Worm (Caenorhabditis elegans) whole organism, young adult: ENCODE measurements around the gene F41G4.7.

Experiments
- B0019.2 ChIP-seq: fragments of 200-800 bp; sonication (Bioruptor generic); conservative IDR thresholded peaks from 2 replicates; pipeline ENCODE4 v1.3.6; 2022; ENCODE audit warnings: missing genetic modification reagents, missing genetic modification characterization, missing compliant biosample characterization
- B0261.1 ChIP-seq: sonication (generic microtip); optimal IDR thresholded peaks from 2 replicates; lab custom pipeline; 2016; ENCODE audit warnings: mild to moderate bottlenecking, missing genetic modification characterization, moderate library complexity, missing compliant biosample characterization
- F10E7.11 ChIP-seq: sonication (generic microtip); optimal IDR thresholded peaks from 2 replicates; lab custom pipeline; 2017; ENCODE audit warnings: mild to moderate bottlenecking, missing genetic modification characterization, moderate library complexity, missing compliant biosample characterization
- F37B4.10 ChIP-seq: fragments of 200-800 bp; sonication (Bioruptor generic); IDR thresholded peaks from 2 replicates; pipeline ENCODE4 v1.3.6; 2022; ENCODE audit warnings: missing genetic modification characterization, missing compliant biosample characterization
- F39B2.1 ChIP-seq: fragments of 200-800 bp; sonication (Bioruptor generic); IDR thresholded peaks from 2 replicates; pipeline ENCODE4 v1.3.6; 2022; ENCODE audit warnings: missing genetic modification reagents, missing genetic modification characterization, missing compliant biosample characterization
- F52B5.7 ChIP-seq: sonication (generic microtip); optimal IDR thresholded peaks from 2 replicates; lab custom pipeline; 2016; ENCODE audit warnings: mild to moderate bottlenecking, missing genetic modification characterization, missing compliant biosample characterization
- F55B11.4 ChIP-seq: sonication (generic microtip); optimal IDR thresholded peaks from 2 replicates; lab custom pipeline; 2016; ENCODE audit warnings: missing compliant biosample characterization, missing genetic modification characterization, borderline replicate concordance; ENCODE audit not compliant: insufficient read depth
- F57A8.1 ChIP-seq: fragments of 200-800 bp; sonication (Bioruptor generic); optimal IDR thresholded peaks from 2 replicates; lab custom pipeline; 2018; ENCODE audit warnings: mild to moderate bottlenecking, missing genetic modification characterization, moderate library complexity, missing compliant biosample characterization
- F57C9.4 ChIP-seq: sonication (generic microtip); optimal IDR thresholded peaks from 2 replicates; lab custom pipeline; 2017; ENCODE audit warnings: mild to moderate bottlenecking, missing genetic modification characterization, missing compliant biosample characterization
- K11D2.4 ChIP-seq: fragments of 200-800 bp; sonication (Bioruptor generic); IDR thresholded peaks from 2 replicates; pipeline ENCODE4 v1.3.6; 2022; ENCODE audit warnings: missing genetic modification reagents, missing genetic modification characterization, missing compliant biosample characterization
- Y53G8AR.9 ChIP-seq: fragments of 200-800 bp; sonication (Bioruptor generic); conservative IDR thresholded peaks from 2 replicates; pipeline ENCODE4 v1.3.6; 2022; ENCODE audit warnings: missing genetic modification reagents, missing genetic modification characterization, missing compliant biosample characterization
- Y67H2A.10 ChIP-seq: fragments of 200-800 bp; sonication (Bioruptor generic); conservative IDR thresholded peaks from 2 replicates; pipeline ENCODE4 v1.3.6; 2022; ENCODE audit warnings: missing genetic modification reagents, missing genetic modification characterization, missing compliant biosample characterization
- Y79H2A.3 ChIP-seq: fragments of 200-800 bp; sonication (Bioruptor generic); conservative IDR thresholded peaks from 2 replicates; pipeline ENCODE4 v1.3.6; 2022; ENCODE audit warnings: missing genetic modification reagents, missing genetic modification characterization, missing compliant biosample characterization
- akir-1 ChIP-seq: fragments of 200-800 bp; sonication (Bioruptor generic); optimal IDR thresholded peaks from 2 replicates; lab custom pipeline; 2018; ENCODE audit warnings: mild to moderate bottlenecking, missing genetic modification characterization, moderate library complexity, missing compliant biosample characterization
- ama-1 ChIP-seq, 3 experiments: fragments of 150-350 bp in 1 of 3; sonication (generic microtip) in 2 of 3; optimal IDR thresholded peaks; 2 replicates each; lab custom pipeline; 2014 to 2018; ENCODE audit warnings: missing biosample characterization in 2 of 3, missing genetic modification characterization in 2 of 3, missing genetic modification reagents in 2 of 3
- bed-1 ChIP-seq: fragments of 200-800 bp; sonication (Bioruptor generic); IDR thresholded peaks from 2 replicates; pipeline ENCODE4 v1.3.6; 2022; ENCODE audit warnings: missing genetic modification reagents, missing genetic modification characterization, missing compliant biosample characterization
- cebp-1 ChIP-seq, 2 experiments: fragments of 200-800 bp in 1 of 2; sonication (Bioruptor generic) in 1 of 2; sonication (generic microtip) in 1 of 2; IDR thresholded peaks in 1 of 2; optimal IDR thresholded peaks in 1 of 2; 2 replicates each; pipeline versions ENCODE4 v1.3.6 to Lab custom; 2017 to 2022; ENCODE audit warnings: missing compliant biosample characterization in 2 of 2, missing genetic modification characterization in 2 of 2, mild to moderate bottlenecking in 1 of 2, missing genetic modification reagents in 1 of 2, moderate library complexity in 1 of 2
- cebp-2 ChIP-seq: fragments of 200-800 bp; sonication (Bioruptor generic); IDR thresholded peaks from 2 replicates; pipeline ENCODE4 v1.3.6; 2022; ENCODE audit warnings: missing genetic modification characterization, missing compliant biosample characterization
- ceh-100 ChIP-seq: fragments of 200-800 bp; sonication (Bioruptor generic); IDR thresholded peaks from 2 replicates; pipeline ENCODE4 v1.3.6; 2022; ENCODE audit warnings: missing genetic modification reagents, missing genetic modification characterization, missing compliant biosample characterization
- die-1 ChIP-seq: sonication (generic microtip); optimal IDR thresholded peaks from 2 replicates; lab custom pipeline; 2016; ENCODE audit warnings: missing genotype, mild to moderate bottlenecking, missing genetic modification characterization, missing compliant biosample characterization
- egl-18 ChIP-seq: fragments of 200-800 bp; sonication (Bioruptor generic); IDR thresholded peaks from 2 replicates; pipeline ENCODE4 v1.3.6; 2022; ENCODE audit warnings: missing genetic modification reagents, missing genetic modification characterization, missing compliant biosample characterization
- egrh-3 ChIP-seq: fragments of 200-800 bp; sonication (Bioruptor generic); IDR thresholded peaks from 2 replicates; pipeline ENCODE4 v1.3.6; 2022; ENCODE audit warnings: missing genetic modification reagents, missing genetic modification characterization, missing compliant biosample characterization
- gei-17 ChIP-seq: fragments of 200-800 bp; sonication (Bioruptor generic); optimal IDR thresholded peaks from 2 replicates; lab custom pipeline; 2018; ENCODE audit warnings: mild to moderate bottlenecking, missing genetic modification characterization, missing compliant biosample characterization
- let-607 ChIP-seq, 2 experiments: fragments of 200-800 bp in 1 of 2; sonication (Bioruptor generic) in 1 of 2; sonication (generic microtip) in 1 of 2; optimal IDR thresholded peaks; 2 replicates each; lab custom pipeline; 2016 to 2018; ENCODE audit warnings: mild to moderate bottlenecking in 2 of 2, missing compliant biosample characterization in 2 of 2, missing genetic modification characterization in 2 of 2, moderate library complexity in 2 of 2, missing genotype in 1 of 2
- lin-35 ChIP-seq, 3 experiments: fragments of 150-350 bp in 2 of 3; sonication (generic microtip) in 1 of 3; optimal IDR thresholded peaks; 2 replicates each; lab custom pipeline; 2014 to 2018; ENCODE audit warnings: missing biosample characterization in 3 of 3, missing genetic modification characterization in 3 of 3, missing genetic modification reagents in 3 of 3
- mcd-1 ChIP-seq: fragments of 200-800 bp; sonication (Bioruptor generic); IDR thresholded peaks from 2 replicates; pipeline ENCODE4 v1.3.6; 2022; ENCODE audit warnings: missing genetic modification reagents, missing genetic modification characterization, missing compliant biosample characterization
- nfya-1 ChIP-seq: sonication (generic microtip); optimal IDR thresholded peaks from 2 replicates; lab custom pipeline; 2017; ENCODE audit warnings: antibody characterized with exemption, missing compliant biosample characterization, missing genetic modification characterization, borderline replicate concordance; ENCODE audit not compliant: insufficient read depth
- nhr-27 ChIP-seq: fragments of 200-800 bp; sonication (Bioruptor generic); optimal IDR thresholded peaks from 2 replicates; lab custom pipeline; 2018; ENCODE audit warnings: mild to moderate bottlenecking, missing genetic modification characterization, moderate library complexity, missing compliant biosample characterization
- sptf-2 ChIP-seq: fragments of 200-800 bp; sonication (Bioruptor generic); optimal IDR thresholded peaks from 2 replicates; lab custom pipeline; 2018; ENCODE audit warnings: mild to moderate bottlenecking, missing genetic modification characterization, missing compliant biosample characterization
- tbp1 ChIP-seq: fragments of 200-800 bp; sonication (Bioruptor generic); optimal IDR thresholded peaks from 2 replicates; lab custom pipeline; 2018; ENCODE audit warnings: mild to moderate bottlenecking, missing genetic modification characterization, missing compliant biosample characterization
- xnd-1 ChIP-seq: sonication (generic microtip); optimal IDR thresholded peaks from 2 replicates; lab custom pipeline; 2016; ENCODE audit warnings: missing genotype, missing genetic modification reagents, missing genetic modification characterization, missing compliant biosample characterization
- zfh-2 ChIP-seq: fragments of 200-800 bp; sonication (Bioruptor generic); conservative IDR thresholded peaks from 2 replicates; pipeline ENCODE4 v1.3.6; 2022; ENCODE audit warnings: missing genetic modification reagents, missing genetic modification characterization, missing compliant biosample characterization
- ztf-18 ChIP-seq: sonication (generic microtip); optimal IDR thresholded peaks from 2 replicates; lab custom pipeline; 2016; ENCODE audit warnings: missing genotype, mild to moderate bottlenecking, missing genetic modification characterization, missing compliant biosample characterization
- ztf-22 ChIP-seq: fragments of 200-800 bp; sonication (Bioruptor generic); optimal IDR thresholded peaks from 2 replicates; lab custom pipeline; 2018; ENCODE audit warnings: mild to moderate bottlenecking, missing genetic modification characterization, moderate library complexity, missing compliant biosample characterization
- ztf-25 ChIP-seq: fragments of 200-800 bp; sonication (Bioruptor generic); IDR thresholded peaks from 2 replicates; pipeline ENCODE4 v1.3.6; 2022; ENCODE audit warnings: missing genetic modification reagents, missing genetic modification characterization, missing compliant biosample characterization

F41G4.7 gene

ce11 chrX:16813148-16813547, 23.1 kb downstream of the F41G4.7 start (continued):
- TF ChIP-seq sptf-2 (no peak), akir-1 (GFP tag; lab: Kevin White, UChicago) (no peak), B0261.1 (tag; lab: Kevin White, UChicago) (no peak), K11D2.4 (GFP tag; lab: Robert Waterston, UW) (no peak), F10E7.11 (tag; lab: Kevin White, UChicago) (no peak), nhr-27 (tag; lab: Kevin White, UChicago) (no peak), ama-1 (optimal IDR thresholded peaks at IDR 0.05; lab: Kevin White, UChicago) (no peak), ama-1 (GFP tag; optimal IDR thresholded peaks at IDR 0.05; lab: Kevin White, UChicago) (no peak), nfya-1 (tag; lab: Kevin White, UChicago) (no peak), Y67H2A.10 (no peak), Y79H2A.3 (GFP tag; lab: Robert Waterston, UW) (no peak), F39B2.1 (GFP tag; lab: Robert Waterston, UW) (no peak), let-607 (tag; optimal IDR thresholded peaks at IDR 0.05; lab: Kevin White, UChicago) (peak in 1 of 2 experiments; percentile 26), lin-35 (GFP tag; optimal IDR thresholded peaks at IDR 0.05; lab: Kevin White, UChicago) (no peak), xnd-1 (no peak)

ce11 chrX:16811974-16812373, 24.2 kb downstream of the F41G4.7 start:
- no peak for TF ChIP-seq ama-1 (optimal IDR thresholded peaks at IDR 0.05; lab: Kevin White, UChicago)
- TF ChIP-seq ama-1 (GFP tag; optimal IDR thresholded peaks at IDR 0.05; lab: Kevin White, UChicago) = no peak
- 0 out of 2 replicates have a peak, but pooled peaks have one; percentile 14 for TF ChIP-seq zfh-2 (GFP tag; lab: Robert Waterston, UW)

ce11 chrX:16809689-16810088, 26.5 kb downstream of the F41G4.7 start:
- TF ChIP-seq gei-17 (GFP tag; lab: Kevin White, UChicago) = no peak
- TF ChIP-seq cebp-1 (GFP tag; IDR thresholded peaks at IDR 0.05; lab: Robert Waterston, UW) = no peak
- TF ChIP-seq cebp-1 (tag; optimal IDR thresholded peaks at IDR 0.05; lab: Kevin White, UChicago) = no peak
- TF ChIP-seq, all 124 proteins: peak for 0

- TF ChIP-seq zfh-2 (GFP tag; lab: Robert Waterston, UW) (peak; percentile 92), ztf-22 (GFP tag; lab: Kevin White, UChicago) (no peak), mcd-1 (GFP tag; lab: Robert Waterston, UW) (peak; percentile 18; the same call in 1 of the 2 replicates), cebp-2 (GFP tag; lab: Robert Waterston, UW) (no peak), ztf-18 (tag; lab: Kevin White, UChicago) (no peak), F52B5.7 (tag; lab: Kevin White, UChicago) (no peak), egrh-3 (peak; percentile 90), egl-18 (GFP tag; lab: Robert Waterston, UW) (no peak)
Observed at ce11 chrX:16808526-16808925, 27.7 kb downstream of the F41G4.7 start.

ce11 chrX:16807015-16807414, 29.2 kb downstream of the F41G4.7 start, which contains the start of gene mec-4:
Gene mec-4, minus strand, starts transcription at chrX:16807115.
- no peak for TF ChIP-seq ceh-100 (GFP tag; lab: Robert Waterston, UW)
- no peak for TF ChIP-seq die-1 (tag; lab: Kevin White, UChicago)
- TF ChIP-seq zfh-2 (GFP tag; lab: Robert Waterston, UW) = no peak
- no peak for TF ChIP-seq lin-35 (GFP tag; optimal IDR thresholded peaks at IDR 0.05; lab: Kevin White, UChicago)
- TF ChIP-seq Y53G8AR.9 (GFP tag; lab: Robert Waterston, UW) = no peak
- no peak for TF ChIP-seq B0019.2
- no peak for TF ChIP-seq F57A8.1 (GFP tag; lab: Kevin White, UChicago)
- TF ChIP-seq F37B4.10 (GFP tag; lab: Robert Waterston, UW) = no peak
- TF ChIP-seq ztf-22 (GFP tag; lab: Kevin White, UChicago) = no peak
- TF ChIP-seq ztf-25 (GFP tag; lab: Robert Waterston, UW) = no peak
- TF ChIP-seq F55B11.4 (tag; lab: Kevin White, UChicago) = no peak
- no peak for TF ChIP-seq tbp1 (GFP tag; lab: Kevin White, UChicago)
- TF ChIP-seq bed-1 (GFP tag; lab: Robert Waterston, UW) = no peak
- TF ChIP-seq F57C9.4 (tag; lab: Kevin White, UChicago) = no peak
- no peak for TF ChIP-seq K11D2.4 (GFP tag; lab: Robert Waterston, UW)
- TF ChIP-seq nfya-1 (tag; lab: Kevin White, UChicago) = no peak
- TF ChIP-seq, all 124 proteins: peak for 0
